Worm (Caenorhabditis elegans) whole organism, young adult: ENCODE results near the gene Y55B1BR.8.
A peak's percentile ranks its signal among the peaks of the same experiment; 100 is the strongest.
"Not testable (repeated sequence)": the region's sequence is repeated elsewhere in the genome, so short reads cannot be mapped to it uniquely, and the experiment has no call there.

Source experiments
- F10E7.11 ChIP-seq: sonication (generic microtip); optimal IDR thresholded peaks from 2 replicates; lab custom pipeline; 2017; ENCODE audit warnings: mild to moderate bottlenecking, missing genetic modification characterization, moderate library complexity, missing compliant biosample characterization
- F22D6.2 ChIP-seq: sonication (generic microtip); optimal IDR thresholded peaks from 2 replicates; lab custom pipeline; 2016; ENCODE audit warnings: mild to moderate bottlenecking, missing genetic modification characterization, missing compliant biosample characterization
- F55B11.4 ChIP-seq: sonication (generic microtip); optimal IDR thresholded peaks from 2 replicates; lab custom pipeline; 2016; ENCODE audit warnings: missing compliant biosample characterization, missing genetic modification characterization, borderline replicate concordance; ENCODE audit not compliant: insufficient read depth
- F57A8.1 ChIP-seq: fragments of 200-800 bp; sonication (Bioruptor generic); optimal IDR thresholded peaks from 2 replicates; lab custom pipeline; 2018; ENCODE audit warnings: mild to moderate bottlenecking, missing genetic modification characterization, moderate library complexity, missing compliant biosample characterization
- T26A5.8 ChIP-seq: sonication (generic microtip); optimal IDR thresholded peaks from 2 replicates; lab custom pipeline; 2016; ENCODE audit warnings: missing genetic modification characterization, missing compliant biosample characterization
- Y53F4B.3 ChIP-seq: fragments of 200-800 bp; sonication (Bioruptor generic); IDR thresholded peaks from 2 replicates; pipeline ENCODE4 v1.3.6; 2022; ENCODE audit warnings: missing genetic modification reagents, missing genetic modification characterization, missing compliant biosample characterization
- Y53G8AR.9 ChIP-seq: fragments of 200-800 bp; sonication (Bioruptor generic); conservative IDR thresholded peaks from 2 replicates; pipeline ENCODE4 v1.3.6; 2022; ENCODE audit warnings: missing genetic modification reagents, missing genetic modification characterization, missing compliant biosample characterization
- Y95B8A.8 ChIP-seq: fragments of 200-800 bp; sonication (Bioruptor generic); IDR thresholded peaks from 2 replicates; pipeline ENCODE4 v1.3.6; 2022; ENCODE audit warnings: missing genetic modification reagents, missing genetic modification characterization, missing compliant biosample characterization
- aptf-2 ChIP-seq: fragments of 200-800 bp; sonication (Bioruptor generic); conservative IDR thresholded peaks from 2 replicates; pipeline ENCODE4 v1.3.6; 2022; ENCODE audit warnings: missing genetic modification reagents, missing genetic modification characterization, missing compliant biosample characterization
- aptf-3 ChIP-seq: fragments of 200-800 bp; sonication (Bioruptor generic); IDR thresholded peaks from 2 replicates; pipeline ENCODE4 v1.3.6; 2022; ENCODE audit warnings: missing genetic modification characterization, missing compliant biosample characterization
- cebp-1 ChIP-seq, 2 experiments: fragments of 200-800 bp in 1 of 2; sonication (Bioruptor generic) in 1 of 2; sonication (generic microtip) in 1 of 2; IDR thresholded peaks in 1 of 2; optimal IDR thresholded peaks in 1 of 2; 2 replicates each; pipeline versions ENCODE4 v1.3.6 to Lab custom; 2017 to 2022; ENCODE audit warnings: missing compliant biosample characterization in 2 of 2, missing genetic modification characterization in 2 of 2, mild to moderate bottlenecking in 1 of 2, missing genetic modification reagents in 1 of 2, moderate library complexity in 1 of 2
- dox-1 ChIP-seq: fragments of 200-800 bp; sonication (Bioruptor generic); IDR thresholded peaks from 2 replicates; pipeline ENCODE4 v1.3.6; 2022; ENCODE audit warnings: missing genetic modification reagents, missing genetic modification characterization, missing compliant biosample characterization
- dpl-1 ChIP-seq: fragments of 150-350 bp; optimal IDR thresholded peaks from 2 replicates; lab custom pipeline; 2014; ENCODE audit warnings: missing biosample characterization, missing genetic modification reagents, missing genetic modification characterization
- efl-1 ChIP-seq: fragments of 150-350 bp; optimal IDR thresholded peaks from 2 replicates; lab custom pipeline; 2014; ENCODE audit warnings: missing biosample characterization, missing genetic modification reagents, missing genetic modification characterization
- egl-18 ChIP-seq: fragments of 200-800 bp; sonication (Bioruptor generic); IDR thresholded peaks from 2 replicates; pipeline ENCODE4 v1.3.6; 2022; ENCODE audit warnings: missing genetic modification reagents, missing genetic modification characterization, missing compliant biosample characterization
- egrh-3 ChIP-seq: fragments of 200-800 bp; sonication (Bioruptor generic); IDR thresholded peaks from 2 replicates; pipeline ENCODE4 v1.3.6; 2022; ENCODE audit warnings: missing genetic modification reagents, missing genetic modification characterization, missing compliant biosample characterization
- hmg-20 ChIP-seq: fragments of 200-800 bp; sonication (Bioruptor generic); IDR thresholded peaks from 2 replicates; pipeline ENCODE4 v1.3.6; 2022; ENCODE audit warnings: missing genetic modification reagents, missing genetic modification characterization, missing compliant biosample characterization
- hsf-1 ChIP-seq: fragments of 200-800 bp; sonication (Bioruptor generic); IDR thresholded peaks from 2 replicates; pipeline ENCODE4 v1.3.6; 2022; ENCODE audit warnings: missing genetic modification reagents, missing genetic modification characterization, missing compliant biosample characterization
- let-526 ChIP-seq: fragments of 200-800 bp; sonication (Bioruptor generic); IDR thresholded peaks from 2 replicates; pipeline ENCODE4 v1.3.6; 2022; ENCODE audit warnings: missing genetic modification reagents, missing genetic modification characterization, missing compliant biosample characterization
- lin-35 ChIP-seq, 3 experiments: fragments of 150-350 bp in 2 of 3; sonication (generic microtip) in 1 of 3; optimal IDR thresholded peaks; 2 replicates each; lab custom pipeline; 2014 to 2018; ENCODE audit warnings: missing biosample characterization in 3 of 3, missing genetic modification characterization in 3 of 3, missing genetic modification reagents in 3 of 3
- lsl-1 ChIP-seq: fragments of 200-800 bp; sonication (Bioruptor generic); optimal IDR thresholded peaks from 2 replicates; lab custom pipeline; 2018; ENCODE audit warnings: mild to moderate bottlenecking, missing genetic modification characterization, moderate library complexity, missing compliant biosample characterization
- lsy-27 ChIP-seq: sonication (generic microtip); optimal IDR thresholded peaks from 2 replicates; lab custom pipeline; 2017; ENCODE audit warnings: missing genetic modification characterization, mild to moderate bottlenecking, missing compliant biosample characterization, antibody characterized with exemption, missing genotype, borderline replicate concordance; ENCODE audit not compliant: insufficient read depth
- mcd-1 ChIP-seq: fragments of 200-800 bp; sonication (Bioruptor generic); IDR thresholded peaks from 2 replicates; pipeline ENCODE4 v1.3.6; 2022; ENCODE audit warnings: missing genetic modification reagents, missing genetic modification characterization, missing compliant biosample characterization
- mel-28 ChIP-seq: sonication (generic microtip); optimal IDR thresholded peaks from 2 replicates; lab custom pipeline; 2016; ENCODE audit warnings: borderline replicate concordance, mild to moderate bottlenecking, missing genetic modification characterization, missing compliant biosample characterization
- nfya-2 ChIP-seq: fragments of 200-800 bp; sonication (Bioruptor generic); IDR thresholded peaks from 2 replicates; pipeline ENCODE4 v1.3.6; 2022; ENCODE audit warnings: missing genetic modification reagents, missing genetic modification characterization, missing compliant biosample characterization
- nfyb-1 ChIP-seq: fragments of 200-800 bp; sonication (Bioruptor generic); IDR thresholded peaks from 2 replicates; pipeline ENCODE4 v1.3.6; 2022; ENCODE audit warnings: missing genetic modification reagents, missing genetic modification characterization, missing compliant biosample characterization
- nhr-90 ChIP-seq: sonication (generic microtip); optimal IDR thresholded peaks from 2 replicates; lab custom pipeline; 2016; ENCODE audit warnings: missing genotype, mild to moderate bottlenecking, missing genetic modification characterization, missing compliant biosample characterization
- pbrm-1 ChIP-seq: fragments of 200-800 bp; sonication (Bioruptor generic); IDR thresholded peaks from 2 replicates; pipeline ENCODE4 v1.3.6; 2022; ENCODE audit warnings: missing genetic modification reagents, missing genetic modification characterization, missing compliant biosample characterization
- pha-4 ChIP-seq: fragments of 150-350 bp; sonication (generic microtip); optimal IDR thresholded peaks from 2 replicates; lab custom pipeline; 2014; ENCODE audit warnings: missing biosample characterization, missing genetic modification reagents, missing genetic modification characterization
- sea-2 ChIP-seq: fragments of 200-800 bp; sonication (Bioruptor generic); IDR thresholded peaks from 2 replicates; pipeline ENCODE4 v1.3.6; 2022; ENCODE audit warnings: missing genetic modification characterization, missing compliant biosample characterization
- snpc-1.1 ChIP-seq: sonication (generic microtip); optimal IDR thresholded peaks from 2 replicates; lab custom pipeline; 2017; ENCODE audit warnings: missing genetic modification characterization, mild to moderate bottlenecking, missing compliant biosample characterization, antibody characterized with exemption, moderate library complexity, missing genotype, missing genetic modification reagents; ENCODE audit not compliant: insufficient read depth
- snpc-4 ChIP-seq, 5 experiments: fragments of 150-350 bp in 1 of 5; sonication (generic microtip) in 4 of 5; optimal IDR thresholded peaks; 2 replicates each; lab custom pipeline; 2014 to 2018; ENCODE audit warnings: missing genetic modification characterization in 5 of 5, missing biosample characterization in 3 of 5, antibody characterized with exemption in 2 of 5, mild to moderate bottlenecking in 2 of 5, missing compliant biosample characterization in 2 of 5, missing genotype in 2 of 5, moderate library complexity in 2 of 5, missing genetic modification reagents in 1 of 5
- tbp1 ChIP-seq: fragments of 200-800 bp; sonication (Bioruptor generic); optimal IDR thresholded peaks from 2 replicates; lab custom pipeline; 2018; ENCODE audit warnings: mild to moderate bottlenecking, missing genetic modification characterization, missing compliant biosample characterization
- tbx-9 ChIP-seq: sonication (generic microtip); optimal IDR thresholded peaks from 2 replicates; lab custom pipeline; 2016; ENCODE audit warnings: borderline replicate concordance, missing genetic modification characterization, inconsistent platforms, missing compliant biosample characterization
- unc-62 ChIP-seq: fragments of 150-350 bp; optimal IDR thresholded peaks from 2 replicates; lab custom pipeline; 2014; ENCODE audit warnings: missing biosample characterization, missing genetic modification reagents, missing genetic modification characterization
- ztf-18 ChIP-seq: sonication (generic microtip); optimal IDR thresholded peaks from 2 replicates; lab custom pipeline; 2016; ENCODE audit warnings: missing genotype, mild to moderate bottlenecking, missing genetic modification characterization, missing compliant biosample characterization
- ztf-3 ChIP-seq: fragments of 200-800 bp; sonication (Bioruptor generic); optimal IDR thresholded peaks from 2 replicates; lab custom pipeline; 2018; ENCODE audit warnings: mild to moderate bottlenecking, missing genetic modification characterization, missing compliant biosample characterization

Y55B1BR.8 gene

DNA sequence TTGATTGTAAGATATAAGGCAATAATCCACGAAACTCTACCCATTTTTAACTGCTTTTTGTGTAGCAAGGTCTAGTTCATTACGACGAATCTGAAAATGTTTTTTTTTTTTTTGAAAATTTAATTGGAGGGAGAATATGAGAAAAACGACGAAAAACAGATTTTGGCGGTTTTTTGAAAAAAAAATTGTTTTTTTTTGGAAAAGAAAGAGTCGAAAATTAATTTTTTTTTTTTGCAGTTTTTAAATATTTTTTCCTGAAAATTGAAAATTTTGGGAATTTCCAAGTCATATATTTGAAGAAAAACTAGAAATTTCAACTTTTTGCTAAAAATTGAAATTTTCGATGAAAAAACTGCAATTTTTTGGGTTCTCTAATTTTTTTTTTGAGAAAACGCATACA, 25.6 kb upstream of the Y55B1BR.8 start, which contains the start of gene stim-1:
Gene stim-1, minus strand, starts transcription at position 101 of the 400 bp plus-strand sequence.
- no peak for TF ChIP-seq F55B11.4
- TF ChIP-seq T26A5.8: no peak
- TF ChIP-seq snpc-1.1: no peak
- no peak for TF ChIP-seq let-526 (GFP tag; lab: Robert Waterston, UW)
- TF ChIP-seq pha-4 (tag; lab: Kevin White, UChicago): no peak
- no peak for TF ChIP-seq snpc-4 (GFP tag; optimal IDR thresholded peaks at IDR 0.05; lab: Kevin White, UChicago)
- no peak for TF ChIP-seq snpc-4 (tag; optimal IDR thresholded peaks at IDR 0.05; lab: Kevin White, UChicago)
- TF ChIP-seq pbrm-1 (GFP tag; lab: Robert Waterston, UW): no peak
- no peak for TF ChIP-seq lsl-1 (GFP tag; lab: Kevin White, UChicago)
- TF ChIP-seq nfyb-1 (GFP tag; lab: Robert Waterston, UW): no peak
- no peak for TF ChIP-seq mel-28 (tag; lab: Kevin White, UChicago)
- no peak for TF ChIP-seq tbx-9 (tag; lab: Kevin White, UChicago)
- no peak for TF ChIP-seq nfya-2 (GFP tag; lab: Robert Waterston, UW)
- no peak for TF ChIP-seq ztf-18 (tag; lab: Kevin White, UChicago)

- TF ChIP-seq Y53G8AR.9 (GFP tag; lab: Robert Waterston, UW): no peak
- no peak for TF ChIP-seq nfyb-1 (GFP tag; lab: Robert Waterston, UW)
- TF ChIP-seq F22D6.2 (tag; lab: Kevin White, UChicago): no peak
- TF ChIP-seq ztf-3 (GFP tag; lab: Kevin White, UChicago): no peak
- TF ChIP-seq aptf-2: no peak
- no peak for TF ChIP-seq tbp1 (GFP tag; lab: Kevin White, UChicago)
- no peak for TF ChIP-seq sea-2
- TF ChIP-seq aptf-3 (GFP tag; lab: Robert Waterston, UW): no peak
- no peak for TF ChIP-seq F57A8.1 (GFP tag; lab: Kevin White, UChicago)
- no peak for TF ChIP-seq unc-62 (GFP tag; lab: Kevin White, UChicago)
- no peak for TF ChIP-seq F10E7.11 (tag; lab: Kevin White, UChicago)
- no peak for TF ChIP-seq Y95B8A.8
- TF ChIP-seq lsy-27 (tag; lab: Kevin White, UChicago): no peak
- TF ChIP-seq pha-4 (tag; lab: Kevin White, UChicago): no peak
- TF ChIP-seq hmg-20 (GFP tag; lab: Robert Waterston, UW): no peak
- no peak for TF ChIP-seq lin-35 (GFP tag; optimal IDR thresholded peaks at IDR 0.05; lab: Kevin White, UChicago)
- no peak for TF ChIP-seq Y53F4B.3 (GFP tag; lab: Robert Waterston, UW)
Observed at ce11 chrIII:422553-422952, 21.6 kb upstream of the Y55B1BR.8 start.

DNA sequence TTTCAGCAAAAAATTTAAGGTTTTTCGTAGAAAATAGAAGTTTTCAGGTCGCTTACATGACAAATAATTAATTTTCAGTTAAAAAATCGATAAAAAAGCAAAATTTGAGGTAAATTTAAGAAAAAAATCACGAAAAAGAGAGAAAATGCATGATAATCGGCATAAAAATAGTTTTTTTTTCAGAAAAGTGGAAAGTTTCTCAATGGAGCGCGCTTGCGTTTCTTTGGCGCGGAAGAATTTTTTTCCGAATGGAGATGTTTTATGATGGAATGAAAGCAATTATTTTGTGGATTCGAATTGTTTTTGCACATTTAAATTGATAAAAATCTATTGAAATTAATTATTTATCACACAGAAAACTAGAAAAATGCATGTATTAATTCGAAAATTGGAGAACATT, 20.3 kb upstream of the Y55B1BR.8 start:
- TF ChIP-seq mcd-1 (GFP tag; lab: Robert Waterston, UW) (peak; percentile 45; the same call in 1 of the 2 replicates), nhr-90 (tag; lab: Kevin White, UChicago) (no peak), efl-1 (GFP tag; lab: Kevin White, UChicago) (peak; percentile 44), let-526 (GFP tag; lab: Robert Waterston, UW) (no peak), dpl-1 (GFP tag; lab: Kevin White, UChicago) (peak; percentile 7)

DNA sequence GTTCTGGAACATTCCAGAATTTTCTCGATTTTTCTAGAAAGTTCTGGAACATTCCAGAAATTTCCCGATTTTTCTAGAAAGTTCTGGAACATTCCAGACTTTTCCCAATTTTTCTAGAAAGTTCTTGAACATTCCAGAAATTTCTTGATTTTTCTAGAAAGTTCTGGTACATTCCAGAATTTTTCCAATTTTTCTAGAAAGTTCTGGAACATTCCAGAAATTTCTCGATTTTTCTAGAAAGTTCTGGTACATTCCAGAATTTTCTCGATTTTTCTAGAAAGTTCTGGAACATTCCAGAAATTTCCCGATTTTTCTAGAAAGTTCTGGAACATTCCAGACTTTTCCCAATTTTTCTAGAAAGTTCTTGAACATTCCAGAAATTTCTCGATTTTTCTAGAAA, 19.4 kb upstream of the Y55B1BR.8 start:
- TF ChIP-seq dox-1 (GFP tag; lab: Robert Waterston, UW) (peak; percentile 68), hsf-1 (peak; percentile 96), egl-18 (0 out of 2 replicates have a peak, but pooled peaks have one; percentile 12), cebp-1 (GFP tag; IDR thresholded peaks at IDR 0.05; lab: Robert Waterston, UW) (peak; percentile 44; the same call in 1 of the 2 replicates), egrh-3 (peak; percentile 34; the same call in 1 of the 2 replicates)
- not testable (repeated sequence) for TF ChIP-seq cebp-1 (tag; optimal IDR thresholded peaks at IDR 0.05; lab: Kevin White, UChicago)
